Worm (Caenorhabditis elegans) whole organism, young adult: ENCODE results near the gene T26H5.8.

ENCODE experiments used
- Y56A3A.18 ChIP-seq: fragments of 200-800 bp; sonication (Bioruptor generic); IDR thresholded peaks from 2 replicates; pipeline ENCODE4 v1.3.6; 2022; ENCODE audit warnings: missing genetic modification reagents, missing genetic modification characterization, missing compliant biosample characterization
- attf-5 ChIP-seq: fragments of 200-800 bp; sonication (Bioruptor generic); optimal IDR thresholded peaks from 2 replicates; lab custom pipeline; 2018; ENCODE audit warnings: mild to moderate bottlenecking, missing genetic modification characterization, missing compliant biosample characterization
- bed-1 ChIP-seq: fragments of 200-800 bp; sonication (Bioruptor generic); IDR thresholded peaks from 2 replicates; pipeline ENCODE4 v1.3.6; 2022; ENCODE audit warnings: missing genetic modification reagents, missing genetic modification characterization, missing compliant biosample characterization
- ceh-58 ChIP-seq: fragments of 200-800 bp; sonication (Bioruptor generic); IDR thresholded peaks from 2 replicates; pipeline ENCODE4 v1.3.6; 2022; ENCODE audit warnings: missing genetic modification characterization, missing compliant biosample characterization
- dpff-1 ChIP-seq: sonication (generic microtip); optimal IDR thresholded peaks from 2 replicates; lab custom pipeline; 2017; ENCODE audit warnings: mild to moderate bottlenecking, missing genetic modification characterization, missing compliant biosample characterization
- egl-44 ChIP-seq: fragments of 200-800 bp; sonication (Bioruptor generic); IDR thresholded peaks from 2 replicates; pipeline ENCODE4 v1.3.6; 2022; ENCODE audit warnings: missing genetic modification reagents, missing genetic modification characterization, missing compliant biosample characterization
- ekl-4 ChIP-seq: fragments of 200-800 bp; sonication (Bioruptor generic); IDR thresholded peaks from 2 replicates; pipeline ENCODE4 v1.3.6; 2022; ENCODE audit warnings: missing genetic modification reagents, missing genetic modification characterization, missing compliant biosample characterization
- hlh-12 ChIP-seq: sonication (generic microtip); optimal IDR thresholded peaks from 2 replicates; lab custom pipeline; 2016; ENCODE audit warnings: missing genetic modification characterization, missing compliant biosample characterization
- let-526 ChIP-seq: fragments of 200-800 bp; sonication (Bioruptor generic); IDR thresholded peaks from 2 replicates; pipeline ENCODE4 v1.3.6; 2022; ENCODE audit warnings: missing genetic modification reagents, missing genetic modification characterization, missing compliant biosample characterization
- nfya-1 ChIP-seq: sonication (generic microtip); optimal IDR thresholded peaks from 2 replicates; lab custom pipeline; 2017; ENCODE audit warnings: antibody characterized with exemption, missing compliant biosample characterization, missing genetic modification characterization, borderline replicate concordance; ENCODE audit not compliant: insufficient read depth
- sea-2 ChIP-seq: fragments of 200-800 bp; sonication (Bioruptor generic); IDR thresholded peaks from 2 replicates; pipeline ENCODE4 v1.3.6; 2022; ENCODE audit warnings: missing genetic modification characterization, missing compliant biosample characterization
- ztf-28 ChIP-seq: fragments of 200-800 bp; sonication (Bioruptor generic); IDR thresholded peaks from 2 replicates; pipeline ENCODE4 v1.3.6; 2022; ENCODE audit warnings: missing genetic modification reagents, missing genetic modification characterization, missing compliant biosample characterization

DNA sequence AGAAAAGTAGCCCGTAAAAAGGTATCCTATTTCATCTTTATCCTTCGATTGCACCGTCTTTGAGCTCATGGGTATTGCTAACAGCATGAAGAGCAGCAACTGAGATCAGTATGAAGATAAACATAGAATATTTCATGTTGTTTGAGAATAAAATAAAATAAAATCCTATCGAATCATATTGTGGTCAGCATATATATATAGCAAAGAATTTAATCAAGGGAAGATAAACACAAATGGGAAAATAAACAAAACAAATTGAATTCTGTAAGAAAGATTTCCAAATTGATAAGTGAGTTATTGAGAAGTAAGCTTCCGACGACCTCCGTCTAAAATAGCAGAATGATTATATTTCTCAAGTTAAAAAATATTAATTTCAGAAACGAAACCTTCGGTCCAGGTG lies 11.2 kb upstream of the T26H5.8 start, which contains the start of gene T26H5.10:
- TF ChIP-seq ceh-58 (GFP tag; lab: Robert Waterston, UW) (no peak), dpff-1 (tag; lab: Kevin White, UChicago) (no peak), egl-44 (GFP tag; lab: Robert Waterston, UW) (no peak), nfya-1 (tag; lab: Kevin White, UChicago) (no peak), let-526 (no peak), hlh-12 (tag; lab: Kevin White, UChicago) (no peak), Y56A3A.18 (GFP tag; lab: Robert Waterston, UW) (no peak), attf-5 (no peak), sea-2 (GFP tag; lab: Robert Waterston, UW) (no peak), ekl-4 (GFP tag; lab: Robert Waterston, UW) (no peak), ztf-28 (GFP tag; lab: Robert Waterston, UW) (no peak), bed-1 (GFP tag; lab: Robert Waterston, UW) (no peak)
